Worm (Caenorhabditis elegans) whole organism, young adult: ENCODE data around the gene srz-13.

Experiments
- F22D6.2 ChIP-seq: sonication (generic microtip); optimal IDR thresholded peaks from 2 replicates; lab custom pipeline; 2016; ENCODE audit warnings: mild to moderate bottlenecking, missing genetic modification characterization, missing compliant biosample characterization
- him-1 ChIP-seq: sonication (generic microtip); optimal IDR thresholded peaks from 2 replicates; lab custom pipeline; 2016; ENCODE audit warnings: missing genotype, missing genetic modification reagents, missing genetic modification characterization, missing compliant biosample characterization

- TF ChIP-seq him-1 (tag; lab: Kevin White, UChicago) (no peak), F22D6.2 (tag; lab: Kevin White, UChicago) (no peak)
Measured at ce11 chrV:16218972-16219757, 37.0 kb downstream of the srz-13 start, which contains the start of gene glc-1.
